Worm (Caenorhabditis elegans) whole organism, L3 larva: ENCODE data around the gene clec-238.

Experiments
- ceh-82 ChIP-seq: fragments of 150-350 bp; optimal IDR thresholded peaks from 2 replicates; lab custom pipeline; 2014; ENCODE audit warnings: missing biosample characterization, missing genetic modification characterization
- nhr-11 ChIP-seq: fragments of 150-350 bp; optimal IDR thresholded peaks from 2 replicates; lab custom pipeline; 2014; ENCODE audit warnings: missing biosample characterization, missing genetic modification characterization

DNA sequence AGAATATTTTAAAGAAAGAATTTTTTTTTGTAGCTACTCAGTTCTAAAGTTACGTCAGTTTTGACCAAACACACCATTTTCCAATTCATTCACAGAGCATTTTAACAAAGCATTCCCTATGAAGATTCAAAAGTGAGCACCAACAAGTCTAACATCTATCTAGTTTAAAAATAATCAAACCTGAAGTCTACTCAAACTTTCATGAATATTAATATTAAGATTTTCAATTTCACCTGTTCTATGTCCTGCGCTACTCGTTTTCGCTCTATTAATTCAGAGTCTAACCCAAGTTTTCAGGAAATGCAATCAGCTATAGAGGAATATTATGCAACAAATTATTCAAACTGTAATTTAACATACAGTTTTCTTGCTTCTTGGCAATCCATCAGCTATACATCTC is 20.5 kb downstream of the clec-238 start, which contains the start of gene srh-119:
- no peak for TF ChIP-seq nhr-11 (tag; lab: Kevin White, UChicago)
- no peak for TF ChIP-seq ceh-82 (tag; lab: Kevin White, UChicago)
